Fruit fly (Drosophila melanogaster) whole organism, embryonic: ENCODE data around the gene CG32483.

Source experiments
- Bteb2 ChIP-seq: fragments of 200-800 bp; sonication (Bioruptor generic); optimal IDR thresholded peaks from 2 replicates; lab custom pipeline; 2016; ENCODE audit warnings: missing biosample characterization, missing genetic modification characterization
- CG10147 ChIP-seq: fragments of 200-800 bp; sonication (Bioruptor generic); optimal IDR thresholded peaks from 2 replicates; lab custom pipeline; 2019; ENCODE audit warnings: missing biosample characterization, mild to moderate bottlenecking, missing genetic modification characterization, moderate library complexity
- CG10979 ChIP-seq: fragments of 200-800 bp; sonication (Bioruptor generic); optimal IDR thresholded peaks from 2 replicates; lab custom pipeline; 2018; ENCODE audit warnings: missing biosample characterization, mild to moderate bottlenecking, missing genetic modification characterization, moderate library complexity
- CG11695 ChIP-seq: fragments of 200-800 bp; sonication (Bioruptor generic); IDR thresholded peaks from 3 replicates; pipeline ENCODE4 v1.3.6; 2022; ENCODE audit warnings: missing biosample characterization, missing genetic modification characterization
- CG11696 ChIP-seq: fragments of 200-800 bp; sonication (Bioruptor generic); IDR thresholded peaks from 2 replicates; pipeline ENCODE4 v1.3.6; 2022; ENCODE audit warnings: missing biosample characterization, missing genetic modification characterization
- CG13123 ChIP-seq: fragments of 200-800 bp; sonication (Bioruptor generic); optimal IDR thresholded peaks from 2 replicates; lab custom pipeline; 2016; ENCODE audit warnings: missing biosample characterization, missing genetic modification characterization
- CG15073 ChIP-seq: fragments of 200-800 bp; sonication (Bioruptor generic); optimal IDR thresholded peaks from 2 replicates; lab custom pipeline; 2016; ENCODE audit warnings: missing biosample characterization, missing genetic modification characterization
- CG15479 ChIP-seq: fragments of 200-800 bp; sonication (Bioruptor generic); optimal IDR thresholded peaks from 3 replicates; lab custom pipeline; 2019; ENCODE audit warnings: missing biosample characterization, mild to moderate bottlenecking, missing genetic modification characterization, moderate library complexity
- CG17186 ChIP-seq: fragments of 200-800 bp; sonication (Bioruptor generic); optimal IDR thresholded peaks from 3 replicates; lab custom pipeline; 2017; ENCODE audit warnings: missing biosample characterization, missing genetic modification reagents, missing genetic modification characterization
- CG18476 ChIP-seq: fragments of 200-800 bp; sonication (Bioruptor generic); optimal IDR thresholded peaks from 2 replicates; lab custom pipeline; 2016; ENCODE audit warnings: missing biosample characterization, mild to moderate bottlenecking, missing genetic modification characterization
- CG30431 ChIP-seq: fragments of 200-800 bp; sonication (Bioruptor generic); optimal IDR thresholded peaks from 2 replicates; lab custom pipeline; 2017; ENCODE audit warnings: missing biosample characterization, missing genetic modification characterization
- CG31224 ChIP-seq: fragments of 200-800 bp; sonication (Bioruptor generic); IDR thresholded peaks from 2 replicates; pipeline ENCODE4 v1.3.6; 2022; ENCODE audit warnings: missing biosample characterization, missing genetic modification characterization
- CG3281 ChIP-seq: fragments of 200-800 bp; sonication (Bioruptor generic); optimal IDR thresholded peaks from 3 replicates; lab custom pipeline; 2017; ENCODE audit warnings: missing biosample characterization, mild to moderate bottlenecking, missing genetic modification characterization
- CG43689 ChIP-seq: fragments of 200-800 bp; sonication (Bioruptor generic); IDR thresholded peaks from 2 replicates; pipeline ENCODE4 v1.3.6; 2022; ENCODE audit warnings: missing biosample characterization, missing genetic modification characterization
- CG4854 ChIP-seq: fragments of 200-800 bp; sonication (Bioruptor generic); optimal IDR thresholded peaks from 2 replicates; lab custom pipeline; 2016; ENCODE audit warnings: missing biosample characterization, missing genetic modification characterization, inconsistent platforms
- CG7372 ChIP-seq: fragments of 200-800 bp; sonication (Bioruptor generic); IDR thresholded peaks from 2 replicates; pipeline ENCODE4 v1.3.6; 2022; ENCODE audit warnings: missing biosample characterization, missing genetic modification characterization
- CG8359 ChIP-seq: fragments of 200-800 bp; sonication (Bioruptor generic); optimal IDR thresholded peaks from 2 replicates; lab custom pipeline; 2017; ENCODE audit warnings: missing biosample characterization, mild to moderate bottlenecking, missing genetic modification characterization, borderline replicate concordance
- CG8765 ChIP-seq: fragments of 200-800 bp; sonication (Bioruptor generic); IDR thresholded peaks from 2 replicates; pipeline ENCODE4 v1.3.6; 2022; ENCODE audit warnings: missing biosample characterization, missing genetic modification characterization
- CHES-1-like ChIP-seq: fragments of 200-800 bp; sonication (Bioruptor generic); optimal IDR thresholded peaks from 2 replicates; lab custom pipeline; 2016; ENCODE audit warnings: missing biosample characterization, missing genetic modification characterization
- CoRest ChIP-seq: fragments of 200-800 bp; sonication (Bioruptor generic); optimal IDR thresholded peaks from 3 replicates; lab custom pipeline; 2018; ENCODE audit warnings: missing biosample characterization, mild to moderate bottlenecking, missing genetic modification characterization, moderate library complexity
- D ChIP-seq, 2 experiments: fragments of 200-800 bp in 1 of 2; fragments of >200 bp in 1 of 2; sonication (Bioruptor generic) in 1 of 2; optimal IDR thresholded peaks; 2 replicates in 1 of 2; 3 replicates in 1 of 2; lab custom pipeline; 2017; ENCODE audit warnings: mild to moderate bottlenecking in 1 of 2, missing biosample characterization in 1 of 2, missing genetic modification characterization in 1 of 2, missing genetic modification reagents in 1 of 2
- E2f1 ChIP-seq: fragments of 200-800 bp; sonication (Bioruptor generic); IDR thresholded peaks from 2 replicates; pipeline ENCODE4 v1.3.6; 2022; ENCODE audit warnings: missing biosample characterization, missing genetic modification characterization
- H15 ChIP-seq: fragments of 200-800 bp; sonication (Bioruptor generic); IDR thresholded peaks from 3 replicates; pipeline ENCODE4 v1.3.6; 2022; ENCODE audit warnings: missing biosample characterization, missing genetic modification characterization
- HmgD ChIP-seq: fragments of 200-800 bp; sonication (Bioruptor generic); optimal IDR thresholded peaks from 3 replicates; lab custom pipeline; 2016; ENCODE audit warnings: missing biosample characterization, missing genetic modification characterization
- Kr ChIP-seq: fragments of 200-800 bp; sonication (Bioruptor generic); optimal IDR thresholded peaks from 2 replicates; lab custom pipeline; 2017; ENCODE audit warnings: missing biosample characterization, mild to moderate bottlenecking, missing genetic modification characterization
- NfI ChIP-seq: fragments of 200-800 bp; sonication (Bioruptor generic); optimal IDR thresholded peaks from 3 replicates; lab custom pipeline; 2018; ENCODE audit warnings: missing biosample characterization, mild to moderate bottlenecking, missing genetic modification characterization, moderate library complexity
- Side ChIP-seq: fragments of 200-800 bp; sonication (Bioruptor generic); optimal IDR thresholded peaks from 2 replicates; lab custom pipeline; 2016; ENCODE audit warnings: missing biosample characterization, missing genetic modification characterization
- Taf1 ChIP-seq: fragments of 200-800 bp; sonication (Bioruptor generic); IDR thresholded peaks from 2 replicates; pipeline ENCODE4 v1.3.6; 2022; ENCODE audit warnings: missing biosample characterization, missing genetic modification characterization
- Vsx1 ChIP-seq: fragments of 200-800 bp; sonication (Bioruptor generic); optimal IDR thresholded peaks from 2 replicates; lab custom pipeline; 2017; ENCODE audit warnings: missing biosample characterization, mild to moderate bottlenecking, missing genetic modification characterization, missing genetic modification reagents
- bbx ChIP-seq: fragments of 200-800 bp; sonication (Bioruptor generic); IDR thresholded peaks from 2 replicates; pipeline ENCODE4 v1.3.6; 2022; ENCODE audit warnings: missing biosample characterization, missing genetic modification characterization; ENCODE audit not compliant: partially characterized antibody
- cato ChIP-seq: fragments of 200-800 bp; sonication (Bioruptor generic); optimal IDR thresholded peaks from 2 replicates; lab custom pipeline; 2016; ENCODE audit warnings: missing biosample characterization, missing genetic modification characterization, borderline replicate concordance
- chif ChIP-seq, 2 experiments: fragments of 200-800 bp; sonication (Bioruptor generic); optimal IDR thresholded peaks; 3 replicates each; lab custom pipeline; 2016; ENCODE audit warnings: missing biosample characterization in 2 of 2, missing genetic modification characterization in 2 of 2
- chn ChIP-seq: fragments of 200-800 bp; sonication (Bioruptor generic); optimal IDR thresholded peaks from 2 replicates; lab custom pipeline; 2016; ENCODE audit warnings: missing biosample characterization, missing genetic modification characterization
- crol ChIP-seq: fragments of 200-800 bp; sonication (Bioruptor generic); IDR thresholded peaks from 2 replicates; pipeline ENCODE4 v1.3.6; 2022; ENCODE audit warnings: missing biosample characterization, missing genetic modification characterization
- cwo ChIP-seq: fragments of 200-800 bp; sonication (Bioruptor generic); optimal IDR thresholded peaks from 3 replicates; lab custom pipeline; 2017; ENCODE audit warnings: missing biosample characterization, missing genetic modification characterization, mild to moderate bottlenecking, moderate library complexity, missing genetic modification reagents
- exex ChIP-seq: fragments of 200-800 bp; sonication (Bioruptor generic); optimal IDR thresholded peaks from 4 replicates; lab custom pipeline; 2018; ENCODE audit warnings: missing biosample characterization, mild to moderate bottlenecking, missing genetic modification characterization, moderate library complexity
- grn ChIP-seq: fragments of 200-800 bp; sonication (Bioruptor generic); optimal IDR thresholded peaks from 3 replicates; lab custom pipeline; 2017; ENCODE audit warnings: missing biosample characterization, missing genetic modification characterization
- gt ChIP-seq: fragments of 200-800 bp; sonication (Bioruptor generic); IDR thresholded peaks from 2 replicates; pipeline ENCODE4 v1.3.6; 2022; ENCODE audit warnings: missing biosample characterization, missing genetic modification characterization
- kni ChIP-seq: fragments of 200-800 bp; sonication (Bioruptor generic); optimal IDR thresholded peaks from 3 replicates; lab custom pipeline; 2017; ENCODE audit warnings: mild to moderate bottlenecking, missing biosample characterization, missing genetic modification reagents, missing genetic modification characterization
- lmd ChIP-seq: fragments of 200-800 bp; sonication (Bioruptor generic); IDR thresholded peaks from 2 replicates; pipeline ENCODE4 v1.3.6; 2022; ENCODE audit warnings: missing biosample characterization, missing genetic modification characterization
- p53 ChIP-seq: fragments of 200-800 bp; sonication (Bioruptor generic); optimal IDR thresholded peaks from 2 replicates; lab custom pipeline; 2016; ENCODE audit warnings: missing biosample characterization, missing genetic modification characterization
- pan ChIP-seq, 4 experiments: fragments of >200 bp in 3 of 4; fragments of 200-800 bp in 1 of 4; sonication (Bioruptor generic) in 1 of 4; optimal IDR thresholded peaks in 3 of 4; IDR thresholded peaks in 1 of 4; 2 replicates each; pipeline versions ENCODE4 v1.3.6 to Lab custom; 2017 to 2022; ENCODE audit warnings: missing biosample characterization in 2 of 4, missing genetic modification characterization in 2 of 4, mixed read lengths in 1 of 4
- pros ChIP-seq: fragments of 200-800 bp; sonication (Bioruptor generic); optimal IDR thresholded peaks from 3 replicates; lab custom pipeline; 2019; ENCODE audit warnings: missing biosample characterization, mild to moderate bottlenecking, missing genetic modification characterization, moderate library complexity
- row ChIP-seq: fragments of 200-800 bp; sonication (Bioruptor generic); IDR thresholded peaks from 3 replicates; pipeline ENCODE4 v1.3.6; 2022; ENCODE audit warnings: missing biosample characterization, missing genetic modification characterization
- sd ChIP-seq: fragments of 200-800 bp; sonication (Bioruptor generic); optimal IDR thresholded peaks from 3 replicates; lab custom pipeline; 2018; ENCODE audit warnings: missing biosample characterization, mild to moderate bottlenecking, missing genetic modification characterization, moderate library complexity
- sqz ChIP-seq: fragments of 200-800 bp; sonication (Bioruptor generic); optimal IDR thresholded peaks from 3 replicates; lab custom pipeline; 2018; ENCODE audit warnings: missing biosample characterization, mild to moderate bottlenecking, missing genetic modification characterization
- tin ChIP-seq: fragments of 200-800 bp; sonication (Bioruptor generic); optimal IDR thresholded peaks from 3 replicates; lab custom pipeline; 2016; ENCODE audit warnings: missing biosample characterization, missing genetic modification characterization
- usp ChIP-seq: fragments of >200 bp; optimal IDR thresholded peaks from 2 replicates; lab custom pipeline; 2017; ENCODE audit warnings: missing biosample characterization, missing genetic modification characterization
- zen2 ChIP-seq: fragments of 200-800 bp; sonication (Bioruptor generic); IDR thresholded peaks from 3 replicates; pipeline ENCODE4 v1.3.6; 2022; ENCODE audit warnings: missing biosample characterization, missing genetic modification characterization; ENCODE audit not compliant: partially characterized antibody

The CG32483 gene

dm6 chr3L:726486-727180 is 36.8 kb upstream of the CG32483 start (continued):
- TF ChIP-seq exex (no peak), CG7372 (GFP tag; lab: Robert Waterston, UW) (no peak), tin (no peak), CG30431 (GFP tag; lab: Kevin White, UChicago) (no peak), NfI (no peak), cwo (GFP tag; lab: Kevin White, UChicago) (no peak), lmd (GFP tag; lab: Robert Waterston, UW) (no peak), CG15479 (GFP tag; lab: Kevin White, UChicago) (peak; percentile 99), Vsx1 (GFP tag; lab: Kevin White, UChicago) (no peak), Taf1 (no peak), p53 (GFP tag; lab: Kevin White, UChicago) (no peak), CG10979 (tag; lab: Kevin White, UChicago) (no peak), CG43689 (GFP tag; lab: Robert Waterston, UW) (no peak), pan (optimal IDR thresholded peaks at IDR 0.05; lab: Kevin White, UChicago) (peak in 1 of 2 experiments; percentile 44), pan (GFP tag; optimal IDR thresholded peaks at IDR 0.05 in 1 of 2, IDR thresholded peaks at IDR 0.05 in 1 of 2) (no peak), bbx (0 out of 2 replicates have a peak, but pooled peaks have one; percentile 25), gt (no peak), grn (peak; percentile 60), Kr (GFP tag; lab: Kevin White, UChicago) (peak; percentile 26), Side (GFP tag; lab: Kevin White, UChicago) (no peak), row (peak; percentile 29; the same call in 1 of the 3 replicates), CG8359 (no peak), pros (GFP tag; lab: Kevin White, UChicago) (peak; percentile 27), CHES-1-like (GFP tag; lab: Kevin White, UChicago) (no peak), CG11696 (GFP tag; lab: Robert Waterston, UW) (no peak), crol (GFP tag; lab: Robert Waterston, UW) (0 out of 2 replicates have a peak, but pooled peaks have one; percentile 6), zen2 (no peak), kni (GFP tag; lab: Kevin White, UChicago) (peak; percentile 44), D (optimal IDR thresholded peaks at IDR 0.05; lab: Kevin White, UChicago) (peak; percentile 90), D (GFP tag; optimal IDR thresholded peaks at IDR 0.05; lab: Kevin White, UChicago) (no peak), CG10147 (GFP tag; lab: Kevin White, UChicago) (no peak), Bteb2 (no peak), H15 (GFP tag; lab: Robert Waterston, UW) (no peak), CG18476 (GFP tag; lab: Kevin White, UChicago) (peak; percentile 98), CoRest (tag; lab: Kevin White, UChicago) (no peak)
- TF ChIP-seq, all 482 proteins: peak for 17

DNA sequence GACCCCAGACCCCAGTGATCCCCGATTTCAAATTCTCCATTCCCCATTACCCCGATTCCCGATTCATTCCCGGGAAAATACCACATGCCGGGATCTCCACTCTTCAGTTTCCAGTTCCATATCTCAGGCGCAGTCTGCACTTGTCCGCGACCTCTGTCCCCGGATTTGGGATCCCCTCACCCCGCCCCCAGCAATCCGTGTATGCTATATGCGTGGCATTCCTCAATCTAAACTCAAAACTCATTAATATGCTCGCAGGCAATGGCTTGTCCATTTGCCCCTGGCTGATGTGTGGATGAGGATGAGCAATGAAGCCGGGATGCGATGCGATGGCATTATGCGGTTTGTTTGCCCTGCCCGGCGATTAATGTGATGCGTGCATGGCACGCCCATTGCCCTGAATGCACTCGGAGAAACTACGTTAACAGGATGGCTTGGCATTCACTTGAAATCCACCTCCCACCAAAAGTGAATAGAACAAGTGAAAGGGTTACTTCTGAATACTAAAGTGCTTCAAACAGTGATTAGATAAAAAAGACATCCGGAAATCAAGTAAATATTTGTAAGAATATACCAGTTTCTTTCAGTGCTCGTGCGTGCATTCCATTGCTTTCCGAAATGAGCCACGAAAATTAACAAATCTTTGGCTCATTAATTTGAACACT is 35.8 kb upstream of the CG32483 start:
- TF ChIP-seq CG15073 (GFP tag; lab: Kevin White, UChicago): no peak
- peak; percentile 71 for TF ChIP-seq H15 (GFP tag; lab: Robert Waterston, UW)
- TF ChIP-seq NfI: no peak
- peak; percentile 45 for TF ChIP-seq sd (tag; lab: Kevin White, UChicago)
- no peak for TF ChIP-seq CG31224
- peak; percentile 69 for TF ChIP-seq E2f1 (GFP tag; lab: Robert Waterston, UW)
- peak; percentile 53 for TF ChIP-seq CG17186 (GFP tag; lab: Kevin White, UChicago)
- peak; percentile 73 for TF ChIP-seq CG13123
- peak; percentile 59 for TF ChIP-seq CG4854 (GFP tag; lab: Kevin White, UChicago)
- TF ChIP-seq usp: no peak
- peak; percentile 71 for TF ChIP-seq cato (GFP tag; lab: Kevin White, UChicago)
- peak; percentile 70; the same call in 2 of the 3 replicates for TF ChIP-seq CG11695 (GFP tag; lab: Robert Waterston, UW)
- no peak for TF ChIP-seq CG3281 (GFP tag; lab: Kevin White, UChicago)
- peak; percentile 84 to 96 for TF ChIP-seq chif (GFP tag; optimal IDR thresholded peaks at IDR 0.05; lab: Kevin White, UChicago)
- peak; percentile 97 for TF ChIP-seq CG8765 (GFP tag; lab: Robert Waterston, UW)
- no peak for TF ChIP-seq sqz (GFP tag; lab: Kevin White, UChicago)
- peak; percentile 18 for TF ChIP-seq HmgD (GFP tag; lab: Kevin White, UChicago)
- peak; percentile 94 for TF ChIP-seq chn (GFP tag; lab: Kevin White, UChicago)
